Fruit fly (Drosophila melanogaster) whole organism, wandering third instar larva: ENCODE measurements around the gene CG3529.
A peak's percentile ranks its signal among the peaks of the same experiment; 100 is the strongest.

Source experiments
- Abd-B ChIP-seq: fragments of >200 bp; optimal IDR thresholded peaks from 2 replicates; lab custom pipeline; 2017; ENCODE audit warnings: missing biosample characterization, missing genetic modification characterization
- CG32264 ChIP-seq: fragments of 200-800 bp; sonication (Bioruptor generic); optimal IDR thresholded peaks from 2 replicates; lab custom pipeline; 2016; ENCODE audit warnings: missing biosample characterization, missing genetic modification characterization
- CG9705 ChIP-seq: fragments of 200-800 bp; sonication (Bioruptor generic); optimal IDR thresholded peaks from 2 replicates; lab custom pipeline; 2018; ENCODE audit warnings: missing biosample characterization, mild to moderate bottlenecking, missing genetic modification characterization
- CrebA ChIP-seq: fragments of 200-800 bp; sonication (Bioruptor generic); optimal IDR thresholded peaks from 2 replicates; lab custom pipeline; 2016; ENCODE audit warnings: missing biosample characterization, mild to moderate bottlenecking, missing genetic modification characterization, borderline replicate concordance
- Dfd ChIP-seq: fragments of >200 bp; optimal IDR thresholded peaks from 2 replicates; lab custom pipeline; 2017; ENCODE audit warnings: missing biosample characterization, missing genetic modification characterization
- Dif ChIP-seq: fragments of 200-275, 200-300 bp; sonication (Bioruptor generic); optimal IDR thresholded peaks from 2 replicates; lab custom pipeline; 2018; ENCODE audit warnings: missing biosample characterization, missing genetic modification characterization; ENCODE audit not compliant: partially characterized antibody
- GATAd ChIP-seq: sonication (Bioruptor generic); optimal IDR thresholded peaks from 2 replicates; lab custom pipeline; 2016; ENCODE audit warnings: missing biosample characterization, missing genetic modification characterization
- HLH106 ChIP-seq: fragments of 200-800 bp; optimal IDR thresholded peaks from 3 replicates; lab custom pipeline; 2019; ENCODE audit warnings: missing biosample characterization, mild to moderate bottlenecking, missing genetic modification characterization, moderate library complexity
- Hnf4 ChIP-seq: fragments of 200-800 bp; sonication (Bioruptor generic); optimal IDR thresholded peaks from 2 replicates; lab custom pipeline; 2016; ENCODE audit warnings: missing biosample characterization, mild to moderate bottlenecking, missing genetic modification characterization
- Hr78 ChIP-seq: fragments of >200 bp; optimal IDR thresholded peaks from 2 replicates; lab custom pipeline; 2017; ENCODE audit warnings: missing biosample characterization, missing genetic modification characterization
- Hr83 ChIP-seq: fragments of 200-300 bp; sonication (Bioruptor generic); optimal IDR thresholded peaks from 2 replicates; lab custom pipeline; 2016; ENCODE audit warnings: missing biosample characterization, mild to moderate bottlenecking, missing genetic modification characterization, moderate library complexity; ENCODE audit not compliant: poor library complexity, severe bottlenecking
- Jra ChIP-seq: sonication (Bioruptor generic); optimal IDR thresholded peaks from 2 replicates; lab custom pipeline; 2016; ENCODE audit warnings: missing biosample characterization, missing genetic modification characterization
- Mio ChIP-seq: sonication (Bioruptor generic); optimal IDR thresholded peaks from 2 replicates; lab custom pipeline; 2016; ENCODE audit warnings: missing biosample characterization, missing genetic modification characterization
- Myc ChIP-seq: fragments of >200 bp; optimal IDR thresholded peaks from 2 replicates; lab custom pipeline; 2017
- N ChIP-seq: fragments of >200 bp; optimal IDR thresholded peaks from 2 replicates; lab custom pipeline; 2018; ENCODE audit warnings: missing biosample characterization, missing external identifiers, missing genetic modification characterization
- OdsH ChIP-seq: fragments of 200-800 bp; sonication (Bioruptor generic); optimal IDR thresholded peaks from 2 replicates; lab custom pipeline; 2016; ENCODE audit warnings: missing biosample characterization, mild to moderate bottlenecking, missing genetic modification characterization
- Rel ChIP-seq, 2 experiments: fragments of 200-800 bp; sonication (Bioruptor generic) in 1 of 2; optimal IDR thresholded peaks; 2 replicates in 1 of 2; 3 replicates in 1 of 2; lab custom pipeline; 2016 to 2019; ENCODE audit warnings: mild to moderate bottlenecking in 2 of 2, missing biosample characterization in 2 of 2, missing genetic modification characterization in 2 of 2, moderate library complexity in 1 of 2
- Sp1 ChIP-seq: fragments of 200-800 bp; sonication (Bioruptor generic); optimal IDR thresholded peaks from 3 replicates; lab custom pipeline; 2019; ENCODE audit warnings: missing biosample characterization, mild to moderate bottlenecking, missing genetic modification characterization, moderate library complexity
- Vsx2 ChIP-seq: fragments of 200-300, 225-300 bp; sonication (Bioruptor generic); optimal IDR thresholded peaks from 2 replicates; lab custom pipeline; 2018; ENCODE audit warnings: missing biosample characterization, missing genetic modification characterization; ENCODE audit not compliant: partially characterized antibody
- br ChIP-seq: fragments of 200-800 bp; sonication (Bioruptor generic); optimal IDR thresholded peaks from 2 replicates; lab custom pipeline; 2016; ENCODE audit warnings: missing biosample characterization, missing genetic modification characterization
- brk ChIP-seq: fragments of 200-800 bp; sonication (Bioruptor generic); optimal IDR thresholded peaks from 2 replicates; lab custom pipeline; 2016; ENCODE audit warnings: missing biosample characterization, mild to moderate bottlenecking, missing genetic modification characterization
- dl ChIP-seq, 2 experiments: fragments of 175-275, 200-275 bp in 1 of 2; fragments of 200-275 bp in 1 of 2; sonication (Bioruptor generic); optimal IDR thresholded peaks; lab custom pipeline; 2018; ENCODE audit warnings: mild to moderate bottlenecking in 2 of 2, missing biosample characterization in 2 of 2, missing genetic modification characterization in 2 of 2, moderate library complexity in 2 of 2; ENCODE audit not compliant: partially characterized antibody in 2 of 2, insufficient read depth in 1 of 2
- dmrt93B ChIP-seq: fragments of 200-800 bp; sonication (Bioruptor generic); optimal IDR thresholded peaks from 2 replicates; lab custom pipeline; 2018; ENCODE audit warnings: missing biosample characterization, mild to moderate bottlenecking, missing genetic modification characterization
- dsf ChIP-seq: sonication (Bioruptor generic); optimal IDR thresholded peaks from 2 replicates; lab custom pipeline; 2016; ENCODE audit warnings: missing biosample characterization, missing genetic modification characterization, borderline replicate concordance
- ey ChIP-seq: fragments of 200-800 bp; sonication (Bioruptor generic); optimal IDR thresholded peaks from 2 replicates; lab custom pipeline; 2016; ENCODE audit warnings: missing biosample characterization, missing genetic modification characterization
- foxo ChIP-seq, 2 experiments: fragments of 200-800 bp; sonication (Bioruptor generic); optimal IDR thresholded peaks; 2 replicates in 1 of 2; 3 replicates in 1 of 2; lab custom pipeline; 2016 to 2017; ENCODE audit warnings: missing biosample characterization in 2 of 2, missing genetic modification characterization in 2 of 2
- fru ChIP-seq: fragments of 200-800 bp; sonication (Bioruptor generic); optimal IDR thresholded peaks from 3 replicates; lab custom pipeline; 2016; ENCODE audit warnings: missing biosample characterization, mild to moderate bottlenecking, missing genetic modification characterization
- h ChIP-seq: fragments of 200-800 bp; sonication (Bioruptor generic); optimal IDR thresholded peaks from 3 replicates; lab custom pipeline; 2016; ENCODE audit warnings: missing biosample characterization, mild to moderate bottlenecking, missing genetic modification characterization
- jim ChIP-seq: fragments of 175-275, 200-325 bp; sonication (Bioruptor generic); optimal IDR thresholded peaks from 2 replicates; lab custom pipeline; 2016; ENCODE audit warnings: missing biosample characterization, mild to moderate bottlenecking, missing genetic modification characterization
- lola ChIP-seq: fragments of >200 bp; optimal IDR thresholded peaks from 2 replicates; lab custom pipeline; 2017; ENCODE audit warnings: missing biosample characterization, missing genetic modification characterization
- pan ChIP-seq: fragments of >200 bp; optimal IDR thresholded peaks from 2 replicates; lab custom pipeline; 2017
- psq ChIP-seq: fragments of 200-800 bp; sonication (Bioruptor generic); optimal IDR thresholded peaks from 3 replicates; lab custom pipeline; 2017; ENCODE audit warnings: missing biosample characterization, mild to moderate bottlenecking, missing genetic modification characterization, moderate library complexity
- rgr ChIP-seq: fragments of 200-800 bp; sonication (Bioruptor generic); optimal IDR thresholded peaks from 3 replicates; lab custom pipeline; 2016; ENCODE audit warnings: missing biosample characterization, mild to moderate bottlenecking, missing genetic modification characterization
- sage ChIP-seq: fragments of 200-800 bp; sonication (Bioruptor generic); optimal IDR thresholded peaks from 2 replicates; lab custom pipeline; 2016; ENCODE audit warnings: missing biosample characterization, mild to moderate bottlenecking, missing genetic modification characterization
- sv ChIP-seq: fragments of 200-800 bp; sonication (Bioruptor generic); optimal IDR thresholded peaks from 3 replicates; lab custom pipeline; 2016; ENCODE audit warnings: missing biosample characterization, missing genetic modification characterization
- tai ChIP-seq: sonication (Bioruptor generic); optimal IDR thresholded peaks from 2 replicates; lab custom pipeline; 2016; ENCODE audit warnings: missing biosample characterization, missing genetic modification characterization
- usp ChIP-seq: fragments of >200 bp; optimal IDR thresholded peaks from 2 replicates; lab custom pipeline; 2017; ENCODE audit warnings: missing biosample characterization, missing genetic modification characterization
- woc ChIP-seq: sonication (Bioruptor generic); optimal IDR thresholded peaks from 2 replicates; lab custom pipeline; 2016; ENCODE audit warnings: missing biosample characterization, mild to moderate bottlenecking, missing genetic modification characterization

CG3529 gene

dm6 chr3L:9446731-9447238, at the start of gene CG3529:
TSS of gene CG3529 (plus strand) at chr3L:9446864.
- TF ChIP-seq psq (no peak), Hnf4 (GFP tag; lab: Kevin White, UChicago) (peak; percentile 26), Dfd (GFP tag; lab: Kevin White, UChicago) (no peak), HLH106 (tag; lab: Kevin White, UChicago) (peak; percentile 56), woc (no peak), Sp1 (peak; percentile 53), br (GFP tag; lab: Kevin White, UChicago) (no peak), OdsH (GFP tag; lab: Kevin White, UChicago) (no peak), Jra (GFP tag; lab: Kevin White, UChicago) (no peak), tai (no peak), Hr83 (GFP tag; lab: Kevin White, UChicago) (no peak), sv (GFP tag; lab: Kevin White, UChicago) (no peak), CG9705 (peak; percentile 12), sage (GFP tag; lab: Kevin White, UChicago) (peak; percentile 28), CrebA (GFP tag; lab: Kevin White, UChicago) (no peak), Myc (lab: Kevin White, UChicago) (no peak), GATAd (GFP tag; lab: Kevin White, UChicago) (no peak), fru (peak; percentile 32), lola (no peak), Dif (GFP tag; lab: Kevin White, UChicago) (no peak), brk (GFP tag; lab: Kevin White, UChicago) (peak; percentile 41), usp (no peak), ey (GFP tag; lab: Kevin White, UChicago) (peak; percentile 9), CG32264 (GFP tag; lab: Kevin White, UChicago) (no peak), pan (lab: Kevin White, UChicago) (no peak), N (no peak), jim (GFP tag; lab: Kevin White, UChicago) (peak; percentile 63), dmrt93B (no peak), Mio (GFP tag; lab: Kevin White, UChicago) (no peak), dsf (GFP tag; lab: Kevin White, UChicago) (no peak), Vsx2 (GFP tag; lab: Kevin White, UChicago) (no peak), rgr (peak; percentile 36), h (GFP tag; lab: Kevin White, UChicago) (no peak), Hr78 (GFP tag; lab: Kevin White, UChicago) (no peak), Abd-B (no peak), Rel (GFP tag; optimal IDR thresholded peaks at IDR 0.05; lab: Kevin White, UChicago) (no peak), Rel (tag; optimal IDR thresholded peaks at IDR 0.05; lab: Kevin White, UChicago) (peak; percentile 61), foxo (GFP tag; optimal IDR thresholded peaks at IDR 0.05; lab: Kevin White, UChicago) (peak in 1 of 2 experiments; percentile 38), dl (GFP tag; optimal IDR thresholded peaks at IDR 0.05; lab: Kevin White, UChicago; ENCODE audit: insufficient read depth in 1 of 2, partially characterized antibody in 2 of 2) (no peak)

- peak; percentile 20 for TF ChIP-seq ey (GFP tag; lab: Kevin White, UChicago)
- peak; percentile 19 for TF ChIP-seq Rel (GFP tag; optimal IDR thresholded peaks at IDR 0.05; lab: Kevin White, UChicago)
- peak; percentile 84 for TF ChIP-seq Rel (tag; optimal IDR thresholded peaks at IDR 0.05; lab: Kevin White, UChicago)
- peak; percentile 38 for TF ChIP-seq Jra (GFP tag; lab: Kevin White, UChicago)
- peak in 1 of 2 experiments; percentile 51 for TF ChIP-seq foxo (GFP tag; optimal IDR thresholded peaks at IDR 0.05; lab: Kevin White, UChicago)
- no peak for TF ChIP-seq pan (lab: Kevin White, UChicago)
- TF ChIP-seq brk (GFP tag; lab: Kevin White, UChicago), result peak; percentile 23
- peak; percentile 69 for TF ChIP-seq tai
- TF ChIP-seq jim (GFP tag; lab: Kevin White, UChicago), result no peak
- peak; percentile 11 for TF ChIP-seq HLH106 (tag; lab: Kevin White, UChicago)
- peak; percentile 46 for TF ChIP-seq CG32264 (GFP tag; lab: Kevin White, UChicago)
- TF ChIP-seq usp, result no peak
- TF ChIP-seq lola, result no peak
- no peak for TF ChIP-seq Abd-B
- peak; percentile 97 for TF ChIP-seq Hr83 (GFP tag; lab: Kevin White, UChicago)
- TF ChIP-seq h (GFP tag; lab: Kevin White, UChicago), result peak; percentile 75
- peak; percentile 43 for TF ChIP-seq br (GFP tag; lab: Kevin White, UChicago)
- peak; percentile 68 for TF ChIP-seq rgr
- peak; percentile 8 for TF ChIP-seq GATAd (GFP tag; lab: Kevin White, UChicago)
- TF ChIP-seq OdsH (GFP tag; lab: Kevin White, UChicago), result peak; percentile 55
- TF ChIP-seq fru, result peak; percentile 20
- TF ChIP-seq Hnf4 (GFP tag; lab: Kevin White, UChicago), result peak; percentile 40
- TF ChIP-seq Dfd (GFP tag; lab: Kevin White, UChicago), result no peak
- TF ChIP-seq Sp1, result peak; percentile 38
Measured at dm6 chr3L:9397156-9397555, 49.5 kb upstream of the CG3529 start.
